Worm (Caenorhabditis elegans): ENCODE results near the gene wrt-1.

- TF ChIP-seq W03F9.2 (tag; optimal IDR thresholded peaks at IDR 0.05) (no peak), him-1 (tag; optimal IDR thresholded peaks at IDR 0.05) (no peak), dao-5 (tag; optimal IDR thresholded peaks at IDR 0.05) (no peak)
Measured at ce11 chrII:7549035-7549434, 18.2 kb downstream of the wrt-1 start, which contains the start of gene tph-1.

Data from whole organism, L4/young adult.